Worm (Caenorhabditis elegans): ENCODE results near the gene ddx-46.
A peak's percentile ranks its signal among the peaks of the same experiment; 100 is the strongest.

The ddx-46 gene

DNA sequence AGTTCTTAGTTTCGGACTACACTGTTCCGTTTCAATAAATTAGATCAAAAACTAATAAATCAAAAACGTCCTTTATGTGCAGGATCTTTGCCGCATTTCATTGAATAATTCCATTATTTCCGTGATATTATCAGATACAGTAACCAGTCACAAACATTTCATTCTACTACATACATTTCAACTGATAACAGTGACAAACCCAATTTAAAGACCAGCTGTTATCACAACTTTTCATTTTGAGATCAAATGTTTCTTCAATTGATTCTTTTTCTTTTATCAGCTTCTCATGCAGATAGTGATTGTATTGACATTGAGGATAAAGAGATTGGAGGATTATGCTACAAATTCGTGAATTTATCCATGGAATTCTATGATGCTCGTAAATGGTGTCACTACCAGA lies 52.7 kb downstream of the ddx-46 start, which contains the start of gene clec-168:
Gene clec-168 (plus strand): TSS at position 247 of the 400 bp plus-strand sequence.
- TF ChIP-seq fos-1 (tag; optimal IDR thresholded peaks at IDR 0.05), result peak; percentile 67
- no peak for TF ChIP-seq nhr-237 (tag; optimal IDR thresholded peaks at IDR 0.05)

DNA sequence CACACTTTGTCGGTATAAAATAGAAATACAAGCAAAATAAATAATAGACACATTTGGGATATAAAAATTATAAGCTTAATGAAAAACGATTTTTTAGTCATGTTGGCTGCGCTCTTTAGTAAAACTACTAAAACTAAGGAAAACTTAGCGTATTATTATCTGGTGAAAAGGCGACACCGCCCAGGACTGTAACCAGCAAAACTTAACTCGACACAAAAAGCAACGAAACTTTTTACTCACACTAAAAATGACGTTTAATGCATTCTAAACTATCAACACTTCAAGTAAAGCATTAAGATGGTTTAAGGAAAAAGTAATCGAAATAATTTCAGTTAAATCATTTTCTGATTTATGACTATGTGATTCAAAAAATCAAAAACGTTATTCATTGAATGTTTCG lies 53.8 kb downstream of the ddx-46 start, which contains the start of gene clec-167:
Gene clec-167 (minus strand): TSS at position 101 of the 400 bp plus-strand sequence.
- TF ChIP-seq lsy-2 (tag; optimal IDR thresholded peaks at IDR 0.05), result no peak
- no peak for TF ChIP-seq lin-39 (tag; optimal IDR thresholded peaks at IDR 0.05)
- TF ChIP-seq ztf-1 (GFP tag; conservative IDR thresholded peaks at IDR 0.05), result no peak
- TF ChIP-seq nhr-11 (tag; optimal IDR thresholded peaks at IDR 0.05), result no peak

DNA sequence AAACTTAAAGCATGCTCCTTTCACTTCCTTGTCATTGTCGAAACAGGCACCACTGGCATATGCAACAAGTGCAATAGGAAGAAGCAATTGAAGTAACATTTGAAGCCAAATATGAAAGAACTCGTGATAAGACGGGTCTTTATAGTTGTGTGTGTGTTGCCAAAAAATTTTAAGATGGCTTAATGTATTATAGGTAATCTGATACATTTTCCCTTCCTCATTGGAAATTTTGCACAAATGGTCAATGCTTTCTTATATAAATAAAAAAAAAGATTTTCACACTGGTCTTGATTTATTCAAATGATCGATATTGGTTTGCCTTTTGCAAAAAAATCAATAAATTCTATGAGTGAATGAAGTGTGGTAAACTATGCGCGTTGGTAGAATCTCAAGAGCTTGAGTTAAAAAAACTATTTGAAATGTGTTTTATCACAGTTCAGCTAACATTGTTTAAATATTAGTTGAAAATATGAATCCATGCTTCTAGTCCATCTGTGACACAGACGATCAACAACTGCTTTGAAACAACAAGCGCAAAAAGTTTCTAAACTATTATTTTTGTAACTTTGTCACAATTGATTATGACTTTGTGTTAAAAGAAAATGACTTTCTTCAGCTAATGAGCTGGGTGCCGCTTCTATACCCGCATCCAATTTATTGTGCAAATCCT lies 58.1 kb downstream of the ddx-46 start, which contains the start of the genes clec-166 and F38A1.6:
Gene clec-166 (minus strand): TSS at position 101 of the 670 bp plus-strand sequence.
Gene F38A1.6 (plus strand): TSS at position 620 of the 670 bp plus-strand sequence.
- TF ChIP-seq lin-13 (GFP tag; optimal IDR thresholded peaks at IDR 0.05) (no peak), lsy-2 (tag; optimal IDR thresholded peaks at IDR 0.05) (no peak), R02D3.7 (tag; optimal IDR thresholded peaks at IDR 0.05) (no peak), nhr-23 (tag; optimal IDR thresholded peaks at IDR 0.05) (no peak), ztf-1 (GFP tag; conservative IDR thresholded peaks at IDR 0.05) (no peak), gmeb-1 (tag; optimal IDR thresholded peaks at IDR 0.05) (no peak), blmp-1 (tag; optimal IDR thresholded peaks at IDR 0.05; ENCODE audit: insufficient read depth) (no peak), aly-2 (tag; optimal IDR thresholded peaks at IDR 0.05) (no peak), ama-1 (optimal IDR thresholded peaks at IDR 0.05) (no peak)

Data from whole organism, L2 larva.